Fruit fly (Drosophila melanogaster) whole organism, pupa: Measurements from ENCODE around the gene CG34355.
A peak's percentile ranks its signal among the peaks of the same experiment; 100 is the strongest.

Experiments
- CG10348 ChIP-seq: fragments of 200-800 bp; sonication (Bioruptor generic); IDR thresholded peaks from 2 replicates; pipeline ENCODE4 v1.3.6; 2022; ENCODE audit warnings: missing biosample characterization, missing genetic modification characterization
- CG12605 ChIP-seq: fragments of 200-800 bp; sonication (Bioruptor generic); IDR thresholded peaks from 2 replicates; pipeline ENCODE4 v1.3.6; 2022; ENCODE audit warnings: missing biosample characterization, missing genetic modification characterization
- CG13204 ChIP-seq: fragments of 200-800 bp; sonication (Bioruptor generic); optimal IDR thresholded peaks from 2 replicates; lab custom pipeline; 2018; ENCODE audit warnings: missing biosample characterization, mild to moderate bottlenecking, missing genetic modification characterization, moderate library complexity
- CG32121 ChIP-seq: fragments of 200-800 bp; sonication (Bioruptor generic); IDR thresholded peaks from 2 replicates; pipeline ENCODE4 v1.3.6; 2022; ENCODE audit warnings: missing biosample characterization, missing genetic modification characterization
- CG8301 ChIP-seq: fragments of 200-800 bp; sonication (Bioruptor generic); optimal IDR thresholded peaks from 2 replicates; lab custom pipeline; 2018; ENCODE audit warnings: missing biosample characterization, mild to moderate bottlenecking, missing genetic modification characterization
- CG9948 ChIP-seq: fragments of 200-800 bp; sonication (Bioruptor generic); optimal IDR thresholded peaks from 2 replicates; lab custom pipeline; 2018; ENCODE audit warnings: missing biosample characterization, mild to moderate bottlenecking, missing genetic modification characterization, moderate library complexity
- D1 ChIP-seq: fragments of 200-800 bp; sonication (Bioruptor generic); optimal IDR thresholded peaks from 2 replicates; lab custom pipeline; 2018; ENCODE audit warnings: missing biosample characterization, mild to moderate bottlenecking, missing genetic modification characterization, moderate library complexity
- EcR ChIP-seq: fragments of 200-800 bp; sonication (Bioruptor generic); optimal IDR thresholded peaks from 3 replicates; lab custom pipeline; 2019; ENCODE audit warnings: missing biosample characterization, missing genetic modification characterization, mild to moderate bottlenecking, moderate library complexity, missing genetic modification reagents
- Ets98B ChIP-seq: fragments of 200-800 bp; sonication (Bioruptor generic); IDR thresholded peaks from 2 replicates; pipeline ENCODE4 v1.3.6; 2022; ENCODE audit warnings: missing biosample characterization, missing genetic modification characterization
- Pif1A ChIP-seq: fragments of 200-800 bp; sonication (Bioruptor generic); optimal IDR thresholded peaks from 3 replicates; lab custom pipeline; 2016; ENCODE audit warnings: missing biosample characterization, missing genetic modification characterization
- Pif1B ChIP-seq: fragments of 200-800 bp; sonication (Bioruptor generic); optimal IDR thresholded peaks from 3 replicates; lab custom pipeline; 2016; ENCODE audit warnings: missing biosample characterization, missing genetic modification characterization
- Snoo ChIP-seq: fragments of 200-800 bp; sonication (Bioruptor generic); optimal IDR thresholded peaks from 3 replicates; lab custom pipeline; 2017; ENCODE audit warnings: missing biosample characterization, mild to moderate bottlenecking, missing genetic modification characterization, inconsistent platforms
- gl ChIP-seq: fragments of 200-800 bp; sonication (Bioruptor generic); optimal IDR thresholded peaks from 2 replicates; lab custom pipeline; 2018; ENCODE audit warnings: missing biosample characterization, mild to moderate bottlenecking, missing genetic modification characterization
- rn ChIP-seq: fragments of 200-800 bp; sonication (Bioruptor generic); IDR thresholded peaks from 2 replicates; pipeline ENCODE4 v1.3.6; 2022; ENCODE audit warnings: missing biosample characterization, missing genetic modification characterization

- TF ChIP-seq CG12605 (GFP tag; lab: Robert Waterston, UW) = no peak; the same call in 1 of the 2 replicates
- TF ChIP-seq CG10348 (GFP tag; lab: Robert Waterston, UW) = no peak
- TF ChIP-seq CG8301 (tag; lab: Kevin White, UChicago) = peak; percentile 20
- peak; percentile 78 for TF ChIP-seq Pif1B (GFP tag; lab: Kevin White, UChicago)
- peak; percentile 69 for TF ChIP-seq gl (tag; lab: Kevin White, UChicago)
- TF ChIP-seq Ets98B (GFP tag; lab: Robert Waterston, UW) = peak; percentile 57
- TF ChIP-seq CG32121 (GFP tag; lab: Robert Waterston, UW) = peak; percentile 39; the same call in 1 of the 2 replicates
- TF ChIP-seq Pif1A = peak; percentile 38
- peak; percentile 71 for TF ChIP-seq rn (GFP tag; lab: Robert Waterston, UW)
- peak; percentile 63 for TF ChIP-seq CG9948 (tag; lab: Kevin White, UChicago)
- TF ChIP-seq D1 (tag; lab: Kevin White, UChicago) = peak; percentile 50
- TF ChIP-seq Snoo = no peak
- TF ChIP-seq EcR (GFP tag; lab: Kevin White, UChicago) = no peak
- TF ChIP-seq CG13204 (GFP tag; lab: Kevin White, UChicago) = no peak
Observed at dm6 chr3R:23786768-23787631, 16.7 kb upstream of the CG34355 start.
